Worm (Caenorhabditis elegans) whole organism, mixed stage, embryonic: Measurements from ENCODE around the gene F54D5.24.

ENCODE experiments used
- M03D4.4 ChIP-seq: sonication (generic microtip); optimal IDR thresholded peaks from 2 replicates; lab custom pipeline; 2017; ENCODE audit warnings: mild to moderate bottlenecking, missing genetic modification characterization, missing compliant biosample characterization
- bed-3 ChIP-seq: fragments of 200-800 bp; sonication (Bioruptor generic); optimal IDR thresholded peaks from 3 replicates; lab custom pipeline; 2018; ENCODE audit warnings: mild to moderate bottlenecking, missing genetic modification characterization, moderate library complexity, missing compliant biosample characterization
- blmp-1 ChIP-seq: fragments of 150-350 bp; optimal IDR thresholded peaks from 2 replicates; lab custom pipeline; 2014; ENCODE audit warnings: missing biosample characterization, missing genetic modification characterization
- ceh-39 ChIP-seq: fragments of 150-350 bp; optimal IDR thresholded peaks from 2 replicates; lab custom pipeline; 2014; ENCODE audit warnings: missing biosample characterization, missing genetic modification characterization
- ceh-43 ChIP-seq: fragments of 200-800 bp; sonication (Bioruptor generic); optimal IDR thresholded peaks from 2 replicates; lab custom pipeline; 2018; ENCODE audit warnings: mild to moderate bottlenecking, missing genetic modification characterization, moderate library complexity, missing compliant biosample characterization
- ceh-83 ChIP-seq: fragments of 200-800 bp; sonication (Bioruptor generic); optimal IDR thresholded peaks from 2 replicates; lab custom pipeline; 2018; ENCODE audit warnings: mild to moderate bottlenecking, missing genetic modification characterization, missing compliant biosample characterization
- ces-1 ChIP-seq: fragments of 150-350 bp; optimal IDR thresholded peaks from 2 replicates; lab custom pipeline; 2014; ENCODE audit warnings: missing biosample characterization, missing genetic modification reagents, missing genetic modification characterization
- cnd-1 ChIP-seq: fragments of 200-800 bp; sonication (Bioruptor generic); optimal IDR thresholded peaks from 2 replicates; lab custom pipeline; 2018; ENCODE audit warnings: mild to moderate bottlenecking, missing genetic modification characterization, missing compliant biosample characterization
- drap-1 ChIP-seq: fragments of 200-800 bp; sonication (Bioruptor generic); optimal IDR thresholded peaks from 3 replicates; lab custom pipeline; 2018; ENCODE audit warnings: mild to moderate bottlenecking, missing genetic modification characterization, missing compliant biosample characterization
- elt-1 ChIP-seq: sonication (generic microtip); optimal IDR thresholded peaks from 2 replicates; lab custom pipeline; 2017; ENCODE audit warnings: missing genetic modification characterization, mild to moderate bottlenecking, missing compliant biosample characterization, antibody characterized with exemption, moderate library complexity, borderline replicate concordance; ENCODE audit not compliant: insufficient read depth
- elt-3 ChIP-seq: fragments of 150-350 bp; optimal IDR thresholded peaks from 2 replicates; lab custom pipeline; 2014; ENCODE audit warnings: missing biosample characterization, missing genetic modification characterization
- flh-1 ChIP-seq: fragments of 200-800 bp; sonication (Bioruptor generic); optimal IDR thresholded peaks from 2 replicates; lab custom pipeline; 2018; ENCODE audit warnings: mild to moderate bottlenecking, missing genetic modification characterization, moderate library complexity, missing compliant biosample characterization
- ham-2 ChIP-seq: fragments of 200-800 bp; sonication (Bioruptor generic); optimal IDR thresholded peaks from 2 replicates; lab custom pipeline; 2018; ENCODE audit warnings: mild to moderate bottlenecking, missing genetic modification characterization, missing compliant biosample characterization
- hlh-1 ChIP-seq: fragments of 150-350 bp; optimal IDR thresholded peaks from 2 replicates; lab custom pipeline; 2014; ENCODE audit warnings: missing biosample characterization, missing genetic modification reagents, missing genetic modification characterization
- lin-13 ChIP-seq: fragments of 150-350 bp; optimal IDR thresholded peaks from 2 replicates; lab custom pipeline; 2014; ENCODE audit warnings: missing biosample characterization, missing genetic modification characterization
- lin-32 ChIP-seq: fragments of 200-800 bp; sonication (Bioruptor generic); optimal IDR thresholded peaks from 2 replicates; lab custom pipeline; 2018; ENCODE audit warnings: mild to moderate bottlenecking, missing genetic modification characterization, missing compliant biosample characterization
- lsy-2 ChIP-seq: fragments of 150-350 bp; optimal IDR thresholded peaks from 2 replicates; lab custom pipeline; 2014; ENCODE audit warnings: missing biosample characterization, missing genetic modification characterization
- mab-5 ChIP-seq: fragments of 150-350 bp; optimal IDR thresholded peaks from 2 replicates; lab custom pipeline; 2014; ENCODE audit warnings: missing biosample characterization, missing genetic modification characterization
- mep-1 ChIP-seq: fragments of 150-350 bp; optimal IDR thresholded peaks from 2 replicates; lab custom pipeline; 2017; ENCODE audit warnings: missing biosample characterization, missing genetic modification reagents, missing genetic modification characterization, inconsistent platforms
- mls-2 ChIP-seq: sonication (generic microtip); optimal IDR thresholded peaks from 2 replicates; lab custom pipeline; 2016; ENCODE audit warnings: mild to moderate bottlenecking, missing genetic modification characterization, moderate library complexity, missing compliant biosample characterization
- nhr-12 ChIP-seq: fragments of 150-350 bp; optimal IDR thresholded peaks from 2 replicates; lab custom pipeline; 2014; ENCODE audit warnings: missing biosample characterization, missing genetic modification characterization
- nhr-2 ChIP-seq: fragments of 150-350 bp; optimal IDR thresholded peaks from 2 replicates; lab custom pipeline; 2014; ENCODE audit warnings: missing biosample characterization, missing genetic modification characterization
- nhr-237 ChIP-seq: fragments of 150-350 bp; optimal IDR thresholded peaks from 2 replicates; lab custom pipeline; 2014; ENCODE audit warnings: missing biosample characterization, missing genetic modification characterization
- nhr-28 ChIP-seq: fragments of 150-350 bp; optimal IDR thresholded peaks from 2 replicates; lab custom pipeline; 2014; ENCODE audit warnings: missing biosample characterization, missing genetic modification characterization
- nhr-76 ChIP-seq: sonication (generic microtip); optimal IDR thresholded peaks from 2 replicates; lab custom pipeline; 2017; ENCODE audit warnings: missing biosample characterization, missing genetic modification characterization
- pha-4 ChIP-seq: fragments of 150-350 bp; optimal IDR thresholded peaks from 2 replicates; lab custom pipeline; 2018; ENCODE audit warnings: missing biosample characterization, missing genetic modification reagents, missing genetic modification characterization
- sem-2 ChIP-seq: fragments of 200-800 bp; sonication (Bioruptor generic); optimal IDR thresholded peaks from 2 replicates; lab custom pipeline; 2018; ENCODE audit warnings: mild to moderate bottlenecking, missing genetic modification characterization, missing compliant biosample characterization
- snpc-4 ChIP-seq: fragments of 150-350 bp; optimal IDR thresholded peaks from 2 replicates; lab custom pipeline; 2014; ENCODE audit warnings: missing biosample characterization, missing genetic modification characterization
- sptf-1 ChIP-seq: sonication (generic microtip); optimal IDR thresholded peaks from 2 replicates; lab custom pipeline; 2017; ENCODE audit warnings: mild to moderate bottlenecking, missing genetic modification characterization, moderate library complexity, missing compliant biosample characterization
- tbx-8 ChIP-seq: fragments of 200-800 bp; sonication (Bioruptor generic); optimal IDR thresholded peaks from 2 replicates; lab custom pipeline; 2018; ENCODE audit warnings: mild to moderate bottlenecking, missing genetic modification characterization, moderate library complexity, missing compliant biosample characterization
- unc-120 ChIP-seq: sonication (generic microtip); optimal IDR thresholded peaks from 2 replicates; lab custom pipeline; 2017; ENCODE audit warnings: missing genetic modification characterization, missing compliant biosample characterization; ENCODE audit not compliant: poor library complexity, severe bottlenecking
- unc-39 ChIP-seq: fragments of 150-350 bp; optimal IDR thresholded peaks from 2 replicates; lab custom pipeline; 2014; ENCODE audit warnings: missing biosample characterization, missing genetic modification characterization
- unc-62 ChIP-seq: fragments of 150-350 bp; optimal IDR thresholded peaks from 2 replicates; lab custom pipeline; 2014; ENCODE audit warnings: missing biosample characterization, missing genetic modification reagents, missing genetic modification characterization
- zip-8 ChIP-seq: fragments of 150-350 bp; optimal IDR thresholded peaks from 2 replicates; lab custom pipeline; 2014; ENCODE audit warnings: missing biosample characterization, missing genetic modification characterization
- ztf-11 ChIP-seq: fragments of 150-350 bp; optimal IDR thresholded peaks from 2 replicates; lab custom pipeline; 2014; ENCODE audit warnings: missing biosample characterization, missing genetic modification characterization

The F54D5.24 gene

ce11 chrII:11535429-11535828 lies 20.3 kb upstream of the F54D5.24 start:
- TF ChIP-seq unc-39 (tag; lab: Kevin White, UChicago) (no peak), lin-32 (no peak), ham-2 (GFP tag; lab: Kevin White, UChicago) (no peak), M03D4.4 (tag; lab: Kevin White, UChicago) (no peak), ceh-83 (no peak), elt-3 (tag; lab: Kevin White, UChicago) (no peak), zip-8 (no peak), mep-1 (no peak), nhr-76 (no peak), elt-1 (no peak), mab-5 (no peak), snpc-4 (tag; lab: Kevin White, UChicago) (no peak), lin-13 (tag; lab: Kevin White, UChicago) (no peak), mls-2 (peak; percentile 73), cnd-1 (tag; lab: Kevin White, UChicago) (peak; percentile 66), drap-1 (GFP tag; lab: Kevin White, UChicago) (peak; percentile 61), nhr-12 (tag; lab: Kevin White, UChicago) (no peak), tbx-8 (GFP tag; lab: Kevin White, UChicago) (no peak), ceh-39 (tag; lab: Kevin White, UChicago) (peak; percentile 41), ces-1 (GFP tag; lab: Kevin White, UChicago) (peak; percentile 35), nhr-28 (tag; lab: Kevin White, UChicago) (no peak), ztf-11 (peak; percentile 22), hlh-1 (no peak), blmp-1 (tag; lab: Kevin White, UChicago) (no peak), sem-2 (peak; percentile 40), bed-3 (GFP tag; lab: Kevin White, UChicago) (no peak), lsy-2 (tag; lab: Kevin White, UChicago) (no peak), unc-120 (tag; lab: Kevin White, UChicago) (no peak), ceh-43 (GFP tag; lab: Kevin White, UChicago) (peak; percentile 20), nhr-2 (tag; lab: Kevin White, UChicago) (peak; percentile 82), flh-1 (GFP tag; lab: Kevin White, UChicago) (no peak), unc-62 (GFP tag; lab: Kevin White, UChicago) (peak; percentile 45), nhr-237 (tag; lab: Kevin White, UChicago) (no peak), pha-4 (tag; lab: Kevin White, UChicago) (no peak), sptf-1 (peak; percentile 76)

DNA sequence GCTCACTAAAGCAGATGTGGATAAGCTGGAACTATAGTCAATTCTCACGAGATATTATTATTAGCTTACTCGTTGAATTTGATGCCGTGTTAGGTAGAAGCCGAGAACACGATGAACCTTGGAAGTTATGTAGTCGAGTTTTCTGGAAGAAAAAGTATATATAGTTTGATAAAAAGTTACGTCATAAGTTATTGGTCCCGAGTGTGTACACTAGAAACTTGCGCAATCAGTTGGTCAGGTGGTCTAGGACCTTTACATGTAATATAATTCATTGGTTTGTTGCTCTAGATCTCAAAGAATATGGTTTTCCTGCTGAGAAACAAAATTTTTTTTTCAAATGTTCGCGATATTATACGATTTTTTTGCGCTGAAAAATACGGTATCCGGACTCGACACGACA lies 19.8 kb upstream of the F54D5.24 start:
- peak; percentile 99 for TF ChIP-seq zip-8
- no peak for TF ChIP-seq mep-1
- no peak for TF ChIP-seq unc-62 (GFP tag; lab: Kevin White, UChicago)
- TF ChIP-seq blmp-1 (tag; lab: Kevin White, UChicago): no peak

ce11 chrII:11536505-11536904 lies 19.2 kb upstream of the F54D5.24 start:
- no peak for TF ChIP-seq ceh-39 (tag; lab: Kevin White, UChicago)
- no peak for TF ChIP-seq unc-120 (tag; lab: Kevin White, UChicago)
- no peak for TF ChIP-seq drap-1 (GFP tag; lab: Kevin White, UChicago)
- peak; percentile 36 for TF ChIP-seq ces-1 (GFP tag; lab: Kevin White, UChicago)

DNA sequence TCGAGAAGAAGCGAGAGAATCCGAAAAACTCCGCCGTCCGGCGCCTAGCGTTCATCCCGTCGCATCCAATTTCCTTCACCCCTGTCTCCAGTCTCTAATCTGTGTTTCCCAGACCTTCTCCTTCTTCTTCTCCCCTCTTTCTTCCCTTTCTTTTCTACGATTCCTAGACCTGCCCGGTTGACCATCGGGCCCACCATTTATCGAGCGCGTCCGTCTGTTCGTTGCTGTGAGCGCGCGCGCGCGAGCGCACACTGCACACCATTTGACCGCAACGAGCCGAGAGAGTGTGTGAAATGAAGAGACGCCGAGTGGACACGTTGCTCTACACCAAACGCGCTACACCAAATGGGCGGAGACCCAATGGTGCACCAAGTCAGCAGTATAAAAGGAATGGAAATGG lies 18.6 kb upstream of the F54D5.24 start:
- TF ChIP-seq nhr-76: no peak
- peak; percentile 52 for TF ChIP-seq cnd-1 (tag; lab: Kevin White, UChicago)
- TF ChIP-seq ham-2 (GFP tag; lab: Kevin White, UChicago): peak; percentile 37
- no peak for TF ChIP-seq drap-1 (GFP tag; lab: Kevin White, UChicago)
- TF ChIP-seq mep-1: peak; percentile 62
- TF ChIP-seq lin-13 (tag; lab: Kevin White, UChicago): no peak
- no peak for TF ChIP-seq mab-5
- peak; percentile 6 for TF ChIP-seq unc-120 (tag; lab: Kevin White, UChicago)
- peak; percentile 46 for TF ChIP-seq nhr-2 (tag; lab: Kevin White, UChicago)
- TF ChIP-seq unc-62 (GFP tag; lab: Kevin White, UChicago): peak; percentile 67
- TF ChIP-seq mls-2: peak; percentile 40
- TF ChIP-seq ceh-39 (tag; lab: Kevin White, UChicago): peak; percentile 76
- TF ChIP-seq zip-8: no peak
- no peak for TF ChIP-seq ceh-83
- TF ChIP-seq ztf-11: no peak
- peak; percentile 60 for TF ChIP-seq hlh-1
- no peak for TF ChIP-seq tbx-8 (GFP tag; lab: Kevin White, UChicago)
- no peak for TF ChIP-seq bed-3 (GFP tag; lab: Kevin White, UChicago)
- no peak for TF ChIP-seq snpc-4 (tag; lab: Kevin White, UChicago)
- no peak for TF ChIP-seq M03D4.4 (tag; lab: Kevin White, UChicago)
- TF ChIP-seq sptf-1: peak; percentile 89
- no peak for TF ChIP-seq ces-1 (GFP tag; lab: Kevin White, UChicago)
- no peak for TF ChIP-seq blmp-1 (tag; lab: Kevin White, UChicago)
